Fruit fly (Drosophila melanogaster) whole organism, embryonic: ENCODE results near the gene Doa.

Experiments used
- Asciz ChIP-seq: fragments of 200-800 bp; sonication (Bioruptor generic); optimal IDR thresholded peaks from 2 replicates; lab custom pipeline; 2017; ENCODE audit warnings: missing biosample characterization, mild to moderate bottlenecking, missing genetic modification characterization, missing genetic modification reagents
- CG10209 ChIP-seq: fragments of 200-800 bp; sonication (Bioruptor generic); optimal IDR thresholded peaks from 3 replicates; lab custom pipeline; 2017; ENCODE audit warnings: missing biosample characterization, mild to moderate bottlenecking, missing genetic modification characterization, missing genetic modification reagents
- CG10366 ChIP-seq: fragments of 200-800 bp; sonication (Bioruptor generic); IDR thresholded peaks from 2 replicates; pipeline ENCODE4 v1.3.6; 2022; ENCODE audit warnings: missing biosample characterization, missing genetic modification characterization
- CG10431 ChIP-seq: fragments of 200-800 bp; sonication (Bioruptor generic); optimal IDR thresholded peaks from 3 replicates; lab custom pipeline; 2018; ENCODE audit warnings: missing biosample characterization, mild to moderate bottlenecking, missing genetic modification characterization
- CG11723 ChIP-seq: fragments of 200-800 bp; sonication (Bioruptor generic); optimal IDR thresholded peaks from 2 replicates; lab custom pipeline; 2017; ENCODE audit warnings: missing biosample characterization, mild to moderate bottlenecking, missing genetic modification characterization
- CG12659 ChIP-seq: fragments of 200-800 bp; sonication (Bioruptor generic); optimal IDR thresholded peaks from 3 replicates; lab custom pipeline; 2017; ENCODE audit warnings: mild to moderate bottlenecking, missing biosample characterization, missing genetic modification reagents, missing genetic modification characterization
- CG15601 ChIP-seq: fragments of 200-800 bp; sonication (Bioruptor generic); optimal IDR thresholded peaks from 3 replicates; lab custom pipeline; 2019; ENCODE audit warnings: missing biosample characterization, mild to moderate bottlenecking, missing genetic modification characterization, moderate library complexity
- CG1602 ChIP-seq: fragments of 200-800 bp; sonication (Bioruptor generic); optimal IDR thresholded peaks from 3 replicates; lab custom pipeline; 2016; ENCODE audit warnings: missing biosample characterization, missing genetic modification characterization
- CG17328 ChIP-seq: fragments of 200-800 bp; sonication (Bioruptor generic); IDR thresholded peaks from 2 replicates; pipeline ENCODE4 v1.3.6; 2022; ENCODE audit warnings: missing biosample characterization, missing genetic modification characterization
- CG17359 ChIP-seq: fragments of 200-800 bp; sonication (Bioruptor generic); optimal IDR thresholded peaks from 3 replicates; lab custom pipeline; 2018; ENCODE audit warnings: missing biosample characterization, mild to moderate bottlenecking, missing genetic modification characterization, moderate library complexity
- CG17361 ChIP-seq: fragments of 200-800 bp; sonication (Bioruptor generic); IDR thresholded peaks from 3 replicates; pipeline ENCODE4 v1.3.6; 2022; ENCODE audit warnings: missing biosample characterization, missing genetic modification characterization
- CG17385 ChIP-seq: fragments of 200-800 bp; sonication (Bioruptor generic); optimal IDR thresholded peaks from 3 replicates; lab custom pipeline; 2018; ENCODE audit warnings: missing biosample characterization, mild to moderate bottlenecking, missing genetic modification characterization
- CG17912 ChIP-seq: fragments of 200-800 bp; sonication (Bioruptor generic); optimal IDR thresholded peaks from 2 replicates; lab custom pipeline; 2018; ENCODE audit warnings: missing biosample characterization, mild to moderate bottlenecking, missing genetic modification characterization
- CG32767 ChIP-seq: fragments of 200-800 bp; sonication (Bioruptor generic); IDR thresholded peaks from 2 replicates; pipeline ENCODE4 v1.3.6; 2022; ENCODE audit warnings: missing biosample characterization, missing genetic modification characterization
- CG4328 ChIP-seq: fragments of 200-800 bp; sonication (Bioruptor generic); optimal IDR thresholded peaks from 3 replicates; lab custom pipeline; 2017; ENCODE audit warnings: missing biosample characterization, missing genetic modification reagents, missing genetic modification characterization
- CG4404 ChIP-seq: fragments of 200-800 bp; sonication (Bioruptor generic); IDR thresholded peaks from 2 replicates; pipeline ENCODE4 v1.3.6; 2022; ENCODE audit warnings: missing biosample characterization, missing genetic modification characterization
- CG6854 ChIP-seq: fragments of 200-800 bp; sonication (Bioruptor generic); optimal IDR thresholded peaks from 3 replicates; lab custom pipeline; 2017; ENCODE audit warnings: missing biosample characterization, mild to moderate bottlenecking, missing genetic modification characterization
- CG9609 ChIP-seq: fragments of 200-800 bp; sonication (Bioruptor generic); optimal IDR thresholded peaks from 3 replicates; lab custom pipeline; 2016; ENCODE audit warnings: missing biosample characterization, missing genetic modification characterization
- Deaf1 ChIP-seq: fragments of 200-800 bp; optimal IDR thresholded peaks from 3 replicates; lab custom pipeline; 2019; ENCODE audit warnings: missing biosample characterization, mild to moderate bottlenecking, missing genetic modification characterization, moderate library complexity
- Elba2 ChIP-seq: fragments of 200-800 bp; sonication (Bioruptor generic); optimal IDR thresholded peaks from 3 replicates; lab custom pipeline; 2016; ENCODE audit warnings: missing biosample characterization, missing genetic modification characterization
- Ets97D ChIP-seq: fragments of 200-800 bp; sonication (Bioruptor generic); optimal IDR thresholded peaks from 3 replicates; lab custom pipeline; 2016; ENCODE audit warnings: missing biosample characterization, missing genetic modification characterization
- GATAe ChIP-seq: fragments of 200-800 bp; sonication (Bioruptor generic); conservative IDR thresholded peaks from 2 replicates; pipeline ENCODE4 v1.3.6; 2022; ENCODE audit warnings: missing biosample characterization, missing genetic modification characterization
- HHEX ChIP-seq: fragments of 200-800 bp; sonication (Bioruptor generic); optimal IDR thresholded peaks from 3 replicates; lab custom pipeline; 2017; ENCODE audit warnings: missing biosample characterization, mild to moderate bottlenecking, missing genetic modification characterization, missing genetic modification reagents
- Lpt ChIP-seq: fragments of >200 bp; optimal IDR thresholded peaks from 2 replicates; lab custom pipeline; 2018; ENCODE audit warnings: missing biosample characterization, missing genetic modification characterization
- NC2β ChIP-seq: fragments of 200-800 bp; sonication (Bioruptor generic); optimal IDR thresholded peaks from 2 replicates; lab custom pipeline; 2016; ENCODE audit warnings: missing biosample characterization, missing genetic modification characterization
- Oli ChIP-seq: fragments of 200-800 bp; sonication (Bioruptor generic); optimal IDR thresholded peaks from 2 replicates; lab custom pipeline; 2018; ENCODE audit warnings: missing biosample characterization, mild to moderate bottlenecking, missing genetic modification characterization, moderate library complexity
- Pdp1 ChIP-seq, 2 experiments: fragments of 200-800 bp; sonication (Bioruptor generic); optimal IDR thresholded peaks; 3 replicates each; lab custom pipeline; 2016; ENCODE audit warnings: missing biosample characterization in 2 of 2, missing genetic modification characterization in 2 of 2, mild to moderate bottlenecking in 1 of 2, moderate library complexity in 1 of 2
- Ptx1 ChIP-seq: fragments of 200-800 bp; sonication (Bioruptor generic); IDR thresholded peaks from 2 replicates; pipeline ENCODE4 v1.3.6; 2022; ENCODE audit warnings: missing biosample characterization, missing genetic modification characterization
- Rx ChIP-seq: fragments of 200-800 bp; sonication (Bioruptor generic); IDR thresholded peaks from 2 replicates; pipeline ENCODE4 v1.3.6; 2022; ENCODE audit warnings: missing biosample characterization, missing genetic modification characterization
- Spps ChIP-seq: fragments of 200-800 bp; sonication (Bioruptor generic); optimal IDR thresholded peaks from 2 replicates; lab custom pipeline; 2018; ENCODE audit warnings: missing biosample characterization, mild to moderate bottlenecking, missing genetic modification characterization
- TFAM ChIP-seq: fragments of 200-800 bp; sonication (Bioruptor generic); optimal IDR thresholded peaks from 2 replicates; lab custom pipeline; 2017; ENCODE audit warnings: missing biosample characterization, missing genetic modification characterization, inconsistent platforms
- Vsx1 ChIP-seq: fragments of 200-800 bp; sonication (Bioruptor generic); optimal IDR thresholded peaks from 2 replicates; lab custom pipeline; 2017; ENCODE audit warnings: missing biosample characterization, mild to moderate bottlenecking, missing genetic modification characterization, missing genetic modification reagents
- al ChIP-seq: fragments of 200-800 bp; sonication (Bioruptor generic); IDR thresholded peaks from 2 replicates; pipeline ENCODE4 v1.3.6; 2022; ENCODE audit warnings: missing biosample characterization, missing genetic modification characterization
- chinmo ChIP-seq: fragments of 200-800 bp; sonication (Bioruptor generic); IDR thresholded peaks from 4 replicates; pipeline ENCODE4 v1.3.6; 2022; ENCODE audit warnings: missing biosample characterization, missing genetic modification characterization; ENCODE audit not compliant: partially characterized antibody
- chm ChIP-seq: fragments of 200-800 bp; sonication (Bioruptor generic); IDR thresholded peaks from 2 replicates; pipeline ENCODE4 v1.3.6; 2022; ENCODE audit warnings: missing biosample characterization, missing genetic modification characterization
- croc ChIP-seq: fragments of 200-800 bp; sonication (Bioruptor generic); conservative IDR thresholded peaks from 3 replicates; pipeline ENCODE4 v1.3.6; 2022; ENCODE audit warnings: missing biosample characterization, missing genetic modification characterization
- crol ChIP-seq: fragments of 200-800 bp; sonication (Bioruptor generic); IDR thresholded peaks from 2 replicates; pipeline ENCODE4 v1.3.6; 2022; ENCODE audit warnings: missing biosample characterization, missing genetic modification characterization
- crp ChIP-seq, 2 experiments: fragments of 200-800 bp; sonication (Bioruptor generic); optimal IDR thresholded peaks; 2 replicates in 1 of 2; 3 replicates in 1 of 2; lab custom pipeline; 2017; ENCODE audit warnings: missing biosample characterization in 2 of 2, missing genetic modification characterization in 2 of 2, mild to moderate bottlenecking in 1 of 2, moderate library complexity in 1 of 2
- dan ChIP-seq: fragments of 200-800 bp; sonication (Bioruptor generic); IDR thresholded peaks from 2 replicates; pipeline ENCODE4 v1.3.6; 2022; ENCODE audit warnings: missing biosample characterization, missing genetic modification characterization
- dpn ChIP-seq, 2 experiments: fragments of 200-800 bp; sonication (Bioruptor generic); optimal IDR thresholded peaks; 3 replicates each; lab custom pipeline; 2016; ENCODE audit warnings: missing biosample characterization in 2 of 2, missing genetic modification characterization in 2 of 2
- esg ChIP-seq: fragments of 200-800 bp; sonication (Bioruptor generic); conservative IDR thresholded peaks from 2 replicates; pipeline ENCODE4 v1.3.6; 2022; ENCODE audit warnings: missing biosample characterization, missing genetic modification characterization
- fru ChIP-seq: fragments of >200 bp; optimal IDR thresholded peaks from 2 replicates; lab custom pipeline; 2017
- hb ChIP-seq: fragments of 200-800 bp; sonication (Bioruptor generic); IDR thresholded peaks from 3 replicates; pipeline ENCODE4 v1.3.6; 2022; ENCODE audit warnings: missing biosample characterization, missing genetic modification characterization; ENCODE audit not compliant: partially characterized antibody
- jing ChIP-seq: fragments of 200-800 bp; sonication (Bioruptor generic); optimal IDR thresholded peaks from 2 replicates; lab custom pipeline; 2018; ENCODE audit warnings: missing biosample characterization, mild to moderate bottlenecking, missing genetic modification characterization
- jumu ChIP-seq: fragments of 200-800 bp; sonication (Bioruptor generic); optimal IDR thresholded peaks from 3 replicates; lab custom pipeline; 2016; ENCODE audit warnings: missing biosample characterization, missing genetic modification characterization
- knrl ChIP-seq: fragments of 200-800 bp; sonication (Bioruptor generic); IDR thresholded peaks from 3 replicates; pipeline ENCODE4 v1.3.6; 2022; ENCODE audit warnings: missing biosample characterization, missing genetic modification characterization; ENCODE audit not compliant: partially characterized antibody
- lilli ChIP-seq: fragments of 200-800 bp; sonication (Bioruptor generic); optimal IDR thresholded peaks from 3 replicates; lab custom pipeline; 2016; ENCODE audit warnings: missing biosample characterization, missing genetic modification characterization
- pb ChIP-seq: fragments of 200-800 bp; sonication (Bioruptor generic); optimal IDR thresholded peaks from 3 replicates; lab custom pipeline; 2016; ENCODE audit warnings: missing biosample characterization, missing genetic modification characterization
- sens-2 ChIP-seq: fragments of 200-800 bp; sonication (Bioruptor generic); IDR thresholded peaks from 2 replicates; pipeline ENCODE4 v1.3.6; 2022; ENCODE audit warnings: missing biosample characterization, missing genetic modification characterization
- sisA ChIP-seq: fragments of 200-800 bp; sonication (Bioruptor generic); IDR thresholded peaks from 2 replicates; pipeline ENCODE4 v1.3.6; 2022; ENCODE audit warnings: missing biosample characterization, missing genetic modification characterization
- stc ChIP-seq: fragments of 200-800 bp; sonication (Bioruptor generic); IDR thresholded peaks from 2 replicates; pipeline ENCODE4 v1.3.6; 2022; ENCODE audit warnings: missing biosample characterization, missing genetic modification characterization
- vvl ChIP-seq: fragments of 200-800 bp; sonication (Bioruptor generic); IDR thresholded peaks from 2 replicates; pipeline ENCODE4 v1.3.6; 2022; ENCODE audit warnings: missing biosample characterization, missing genetic modification characterization

Doa gene

DNA sequence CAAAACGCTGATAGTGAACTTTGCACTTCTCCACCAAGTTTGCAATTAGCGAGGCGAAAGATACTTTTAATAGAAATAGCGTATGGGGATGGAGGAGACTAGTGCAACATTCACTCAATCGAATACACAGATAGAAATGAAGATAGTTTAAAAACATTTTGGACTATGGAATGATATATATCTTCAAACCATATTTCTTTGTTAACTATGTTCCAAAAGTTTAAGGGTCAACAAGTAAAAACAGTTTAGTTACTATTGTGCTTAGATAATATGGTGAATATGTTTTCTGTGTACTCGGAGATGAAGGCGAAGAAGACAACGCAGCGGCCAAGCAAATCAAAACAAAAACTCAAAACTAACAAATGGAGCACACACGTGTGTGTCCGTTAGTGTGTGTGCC lies 16.3 kb downstream of the Doa start (continued):
- peak; percentile 45; the same call in 1 of the 2 replicates for TF ChIP-seq stc (GFP tag; lab: Robert Waterston, UW)
- TF ChIP-seq NC2β: no peak
- no peak for TF ChIP-seq TFAM (GFP tag; lab: Kevin White, UChicago)
- no peak for TF ChIP-seq CG10431 (GFP tag; lab: Kevin White, UChicago)
- peak; percentile 63 for TF ChIP-seq sisA (GFP tag; lab: Robert Waterston, UW)
- no peak for TF ChIP-seq al (GFP tag; lab: Robert Waterston, UW)
- peak; percentile 21 for TF ChIP-seq jumu
- peak; percentile 45 for TF ChIP-seq Asciz
- no peak for TF ChIP-seq fru (lab: Kevin White, UChicago)
- no peak for TF ChIP-seq Ets97D (GFP tag; lab: Kevin White, UChicago)
- no peak for TF ChIP-seq dan (GFP tag; lab: Robert Waterston, UW)
- no peak for TF ChIP-seq CG6854 (GFP tag; lab: Kevin White, UChicago)
- no peak for TF ChIP-seq Rx (GFP tag; lab: Robert Waterston, UW)
- peak; percentile 49 for TF ChIP-seq CG10366 (GFP tag; lab: Robert Waterston, UW)
- 0 out of 2 replicates have a peak, but pooled peaks have one; percentile 31 for TF ChIP-seq CG17328 (GFP tag; lab: Robert Waterston, UW)
- peak; percentile 59 for TF ChIP-seq Oli (tag; lab: Kevin White, UChicago)
- TF ChIP-seq jing (GFP tag; lab: Kevin White, UChicago): peak; percentile 15
- no peak for TF ChIP-seq CG4404 (GFP tag; lab: Robert Waterston, UW)
- no peak for TF ChIP-seq CG32767 (GFP tag; lab: Robert Waterston, UW)
- TF ChIP-seq chm (GFP tag; lab: Robert Waterston, UW): no peak
- no peak for TF ChIP-seq CG17912 (GFP tag; lab: Kevin White, UChicago)
- peak; percentile 4 for TF ChIP-seq CG10209 (GFP tag; lab: Kevin White, UChicago)
- no peak for TF ChIP-seq CG15601 (tag; lab: Kevin White, UChicago)
- TF ChIP-seq crol (GFP tag; lab: Robert Waterston, UW): no peak
- TF ChIP-seq sens-2: peak; percentile 17; the same call in 1 of the 2 replicates
- TF ChIP-seq Elba2 (GFP tag; lab: Kevin White, UChicago): no peak
- TF ChIP-seq CG17359 (tag; lab: Kevin White, UChicago): peak; percentile 73
- TF ChIP-seq lilli (GFP tag; lab: Kevin White, UChicago): no peak
- peak; percentile 1 for TF ChIP-seq Deaf1
- no peak for TF ChIP-seq CG9609
- TF ChIP-seq hb (GFP tag; lab: Robert Waterston, UW): no peak
- peak; percentile 9 for TF ChIP-seq CG12659
- peak in 1 of 2 experiments; percentile 27 for TF ChIP-seq dpn (GFP tag; optimal IDR thresholded peaks at IDR 0.05; lab: Kevin White, UChicago)
- TF ChIP-seq CG4328 (GFP tag; lab: Kevin White, UChicago): no peak
- TF ChIP-seq Lpt (GFP tag; lab: Kevin White, UChicago): no peak
- no peak for TF ChIP-seq Spps (tag; lab: Kevin White, UChicago)
- peak; percentile 60; the same call in 1 of the 2 replicates for TF ChIP-seq Ptx1 (GFP tag; lab: Robert Waterston, UW)
- peak; percentile 63 for TF ChIP-seq esg (GFP tag; lab: Robert Waterston, UW)
- no peak for TF ChIP-seq pb
- no peak; the same call in 1 of the 3 replicates for TF ChIP-seq CG17361 (GFP tag; lab: Robert Waterston, UW)
- TF ChIP-seq GATAe (GFP tag; lab: Robert Waterston, UW): no peak
- peak; percentile 70 for TF ChIP-seq vvl (GFP tag; lab: Robert Waterston, UW)
- TF ChIP-seq CG17385: peak; percentile 48
- no peak; the same call in 2 of the 3 replicates for TF ChIP-seq croc (GFP tag; lab: Robert Waterston, UW)
- no peak for TF ChIP-seq CG1602 (GFP tag; lab: Kevin White, UChicago)
- TF ChIP-seq HHEX (GFP tag; lab: Kevin White, UChicago): no peak
- no peak for TF ChIP-seq crp (GFP tag; optimal IDR thresholded peaks at IDR 0.05; lab: Kevin White, UChicago)
- TF ChIP-seq chinmo (GFP tag; lab: Robert Waterston, UW): no peak
- no peak for TF ChIP-seq knrl (GFP tag; lab: Robert Waterston, UW)
- TF ChIP-seq CG11723 (GFP tag; lab: Kevin White, UChicago): no peak
- TF ChIP-seq Vsx1: no peak
- TF ChIP-seq Pdp1 (GFP tag; optimal IDR thresholded peaks at IDR 0.05; lab: Kevin White, UChicago): no peak
